Fruit fly (Drosophila melanogaster) whole organism, wandering third instar larva: ENCODE measurements around the gene RpS7.
A peak's percentile ranks its signal among the peaks of the same experiment; 100 is the strongest.

ENCODE experiments used
- Abd-B ChIP-seq: fragments of >200 bp; optimal IDR thresholded peaks from 2 replicates; lab custom pipeline; 2017; ENCODE audit warnings: missing biosample characterization, missing genetic modification characterization
- CG32264 ChIP-seq: fragments of 200-800 bp; sonication (Bioruptor generic); optimal IDR thresholded peaks from 2 replicates; lab custom pipeline; 2016; ENCODE audit warnings: missing biosample characterization, missing genetic modification characterization
- CG9705 ChIP-seq: fragments of 200-800 bp; sonication (Bioruptor generic); optimal IDR thresholded peaks from 2 replicates; lab custom pipeline; 2018; ENCODE audit warnings: missing biosample characterization, mild to moderate bottlenecking, missing genetic modification characterization
- CrebA ChIP-seq: fragments of 200-800 bp; sonication (Bioruptor generic); optimal IDR thresholded peaks from 2 replicates; lab custom pipeline; 2016; ENCODE audit warnings: missing biosample characterization, mild to moderate bottlenecking, missing genetic modification characterization, borderline replicate concordance
- Dfd ChIP-seq: fragments of >200 bp; optimal IDR thresholded peaks from 2 replicates; lab custom pipeline; 2017; ENCODE audit warnings: missing biosample characterization, missing genetic modification characterization
- Dif ChIP-seq: fragments of 200-275, 200-300 bp; sonication (Bioruptor generic); optimal IDR thresholded peaks from 2 replicates; lab custom pipeline; 2018; ENCODE audit warnings: missing biosample characterization, missing genetic modification characterization; ENCODE audit not compliant: partially characterized antibody
- GATAd ChIP-seq: sonication (Bioruptor generic); optimal IDR thresholded peaks from 2 replicates; lab custom pipeline; 2016; ENCODE audit warnings: missing biosample characterization, missing genetic modification characterization
- HLH106 ChIP-seq: fragments of 200-800 bp; optimal IDR thresholded peaks from 3 replicates; lab custom pipeline; 2019; ENCODE audit warnings: missing biosample characterization, mild to moderate bottlenecking, missing genetic modification characterization, moderate library complexity
- Hnf4 ChIP-seq: fragments of 200-800 bp; sonication (Bioruptor generic); optimal IDR thresholded peaks from 2 replicates; lab custom pipeline; 2016; ENCODE audit warnings: missing biosample characterization, mild to moderate bottlenecking, missing genetic modification characterization
- Hr78 ChIP-seq: fragments of >200 bp; optimal IDR thresholded peaks from 2 replicates; lab custom pipeline; 2017; ENCODE audit warnings: missing biosample characterization, missing genetic modification characterization
- Hr83 ChIP-seq: fragments of 200-300 bp; sonication (Bioruptor generic); optimal IDR thresholded peaks from 2 replicates; lab custom pipeline; 2016; ENCODE audit warnings: missing biosample characterization, mild to moderate bottlenecking, missing genetic modification characterization, moderate library complexity; ENCODE audit not compliant: poor library complexity, severe bottlenecking
- Jra ChIP-seq: sonication (Bioruptor generic); optimal IDR thresholded peaks from 2 replicates; lab custom pipeline; 2016; ENCODE audit warnings: missing biosample characterization, missing genetic modification characterization
- Mio ChIP-seq: sonication (Bioruptor generic); optimal IDR thresholded peaks from 2 replicates; lab custom pipeline; 2016; ENCODE audit warnings: missing biosample characterization, missing genetic modification characterization
- Myc ChIP-seq: fragments of >200 bp; optimal IDR thresholded peaks from 2 replicates; lab custom pipeline; 2017
- N ChIP-seq: fragments of >200 bp; optimal IDR thresholded peaks from 2 replicates; lab custom pipeline; 2018; ENCODE audit warnings: missing biosample characterization, missing external identifiers, missing genetic modification characterization
- OdsH ChIP-seq: fragments of 200-800 bp; sonication (Bioruptor generic); optimal IDR thresholded peaks from 2 replicates; lab custom pipeline; 2016; ENCODE audit warnings: missing biosample characterization, mild to moderate bottlenecking, missing genetic modification characterization
- Rel ChIP-seq, 2 experiments: fragments of 200-800 bp; sonication (Bioruptor generic) in 1 of 2; optimal IDR thresholded peaks; 2 replicates in 1 of 2; 3 replicates in 1 of 2; lab custom pipeline; 2016 to 2019; ENCODE audit warnings: mild to moderate bottlenecking in 2 of 2, missing biosample characterization in 2 of 2, missing genetic modification characterization in 2 of 2, moderate library complexity in 1 of 2
- Sp1 ChIP-seq: fragments of 200-800 bp; sonication (Bioruptor generic); optimal IDR thresholded peaks from 3 replicates; lab custom pipeline; 2019; ENCODE audit warnings: missing biosample characterization, mild to moderate bottlenecking, missing genetic modification characterization, moderate library complexity
- Vsx2 ChIP-seq: fragments of 200-300, 225-300 bp; sonication (Bioruptor generic); optimal IDR thresholded peaks from 2 replicates; lab custom pipeline; 2018; ENCODE audit warnings: missing biosample characterization, missing genetic modification characterization; ENCODE audit not compliant: partially characterized antibody
- br ChIP-seq: fragments of 200-800 bp; sonication (Bioruptor generic); optimal IDR thresholded peaks from 2 replicates; lab custom pipeline; 2016; ENCODE audit warnings: missing biosample characterization, missing genetic modification characterization
- brk ChIP-seq: fragments of 200-800 bp; sonication (Bioruptor generic); optimal IDR thresholded peaks from 2 replicates; lab custom pipeline; 2016; ENCODE audit warnings: missing biosample characterization, mild to moderate bottlenecking, missing genetic modification characterization
- dl ChIP-seq, 2 experiments: fragments of 175-275, 200-275 bp in 1 of 2; fragments of 200-275 bp in 1 of 2; sonication (Bioruptor generic); optimal IDR thresholded peaks; lab custom pipeline; 2018; ENCODE audit warnings: mild to moderate bottlenecking in 2 of 2, missing biosample characterization in 2 of 2, missing genetic modification characterization in 2 of 2, moderate library complexity in 2 of 2; ENCODE audit not compliant: partially characterized antibody in 2 of 2, insufficient read depth in 1 of 2
- dmrt93B ChIP-seq: fragments of 200-800 bp; sonication (Bioruptor generic); optimal IDR thresholded peaks from 2 replicates; lab custom pipeline; 2018; ENCODE audit warnings: missing biosample characterization, mild to moderate bottlenecking, missing genetic modification characterization
- dsf ChIP-seq: sonication (Bioruptor generic); optimal IDR thresholded peaks from 2 replicates; lab custom pipeline; 2016; ENCODE audit warnings: missing biosample characterization, missing genetic modification characterization, borderline replicate concordance
- ey ChIP-seq: fragments of 200-800 bp; sonication (Bioruptor generic); optimal IDR thresholded peaks from 2 replicates; lab custom pipeline; 2016; ENCODE audit warnings: missing biosample characterization, missing genetic modification characterization
- foxo ChIP-seq, 2 experiments: fragments of 200-800 bp; sonication (Bioruptor generic); optimal IDR thresholded peaks; 2 replicates in 1 of 2; 3 replicates in 1 of 2; lab custom pipeline; 2016 to 2017; ENCODE audit warnings: missing biosample characterization in 2 of 2, missing genetic modification characterization in 2 of 2
- fru ChIP-seq: fragments of 200-800 bp; sonication (Bioruptor generic); optimal IDR thresholded peaks from 3 replicates; lab custom pipeline; 2016; ENCODE audit warnings: missing biosample characterization, mild to moderate bottlenecking, missing genetic modification characterization
- h ChIP-seq: fragments of 200-800 bp; sonication (Bioruptor generic); optimal IDR thresholded peaks from 3 replicates; lab custom pipeline; 2016; ENCODE audit warnings: missing biosample characterization, mild to moderate bottlenecking, missing genetic modification characterization
- jim ChIP-seq: fragments of 175-275, 200-325 bp; sonication (Bioruptor generic); optimal IDR thresholded peaks from 2 replicates; lab custom pipeline; 2016; ENCODE audit warnings: missing biosample characterization, mild to moderate bottlenecking, missing genetic modification characterization
- lola ChIP-seq: fragments of >200 bp; optimal IDR thresholded peaks from 2 replicates; lab custom pipeline; 2017; ENCODE audit warnings: missing biosample characterization, missing genetic modification characterization
- pan ChIP-seq: fragments of >200 bp; optimal IDR thresholded peaks from 2 replicates; lab custom pipeline; 2017
- psq ChIP-seq: fragments of 200-800 bp; sonication (Bioruptor generic); optimal IDR thresholded peaks from 3 replicates; lab custom pipeline; 2017; ENCODE audit warnings: missing biosample characterization, mild to moderate bottlenecking, missing genetic modification characterization, moderate library complexity
- rgr ChIP-seq: fragments of 200-800 bp; sonication (Bioruptor generic); optimal IDR thresholded peaks from 3 replicates; lab custom pipeline; 2016; ENCODE audit warnings: missing biosample characterization, mild to moderate bottlenecking, missing genetic modification characterization
- sage ChIP-seq: fragments of 200-800 bp; sonication (Bioruptor generic); optimal IDR thresholded peaks from 2 replicates; lab custom pipeline; 2016; ENCODE audit warnings: missing biosample characterization, mild to moderate bottlenecking, missing genetic modification characterization
- sv ChIP-seq: fragments of 200-800 bp; sonication (Bioruptor generic); optimal IDR thresholded peaks from 3 replicates; lab custom pipeline; 2016; ENCODE audit warnings: missing biosample characterization, missing genetic modification characterization
- tai ChIP-seq: sonication (Bioruptor generic); optimal IDR thresholded peaks from 2 replicates; lab custom pipeline; 2016; ENCODE audit warnings: missing biosample characterization, missing genetic modification characterization
- usp ChIP-seq: fragments of >200 bp; optimal IDR thresholded peaks from 2 replicates; lab custom pipeline; 2017; ENCODE audit warnings: missing biosample characterization, missing genetic modification characterization
- woc ChIP-seq: sonication (Bioruptor generic); optimal IDR thresholded peaks from 2 replicates; lab custom pipeline; 2016; ENCODE audit warnings: missing biosample characterization, mild to moderate bottlenecking, missing genetic modification characterization

The RpS7 gene

dm6 chr3R:30208011-30208410, 809 bp downstream of the RpS7 start:
- TF ChIP-seq dmrt93B (GFP tag; lab: Kevin White, UChicago) = no peak

dm6 chr3R:30205946-30206345, 2.9 kb downstream of the RpS7 start:
- TF ChIP-seq sage (GFP tag; lab: Kevin White, UChicago) (peak; percentile 3), psq (no peak)

dm6 chr3R:30204004-30204603, 4.7 kb downstream of the RpS7 start:
- no peak for TF ChIP-seq Rel (GFP tag; optimal IDR thresholded peaks at IDR 0.05; lab: Kevin White, UChicago)
- TF ChIP-seq Rel (tag; optimal IDR thresholded peaks at IDR 0.05; lab: Kevin White, UChicago) = peak; percentile 51
- no peak for TF ChIP-seq pan (lab: Kevin White, UChicago)

- TF ChIP-seq sage (GFP tag; lab: Kevin White, UChicago) (no peak), Vsx2 (GFP tag; lab: Kevin White, UChicago) (no peak), pan (lab: Kevin White, UChicago) (no peak), Sp1 (GFP tag; lab: Kevin White, UChicago) (peak; percentile 23), Hr83 (no peak), foxo (GFP tag; optimal IDR thresholded peaks at IDR 0.05; lab: Kevin White, UChicago) (peak; percentile 5 to 74), br (GFP tag; lab: Kevin White, UChicago) (peak; percentile 61), GATAd (GFP tag; lab: Kevin White, UChicago) (no peak), ey (GFP tag; lab: Kevin White, UChicago) (peak; percentile 55), HLH106 (peak; percentile 56), N (GFP tag; lab: Kevin White, UChicago) (no peak), Hr78 (no peak), CrebA (no peak), jim (GFP tag; lab: Kevin White, UChicago) (no peak), dl (GFP tag; optimal IDR thresholded peaks at IDR 0.05; lab: Kevin White, UChicago; ENCODE audit: insufficient read depth in 1 of 2, partially characterized antibody in 2 of 2) (no peak), Jra (GFP tag; lab: Kevin White, UChicago) (no peak), CG32264 (GFP tag; lab: Kevin White, UChicago) (peak; percentile 23), Dif (GFP tag; lab: Kevin White, UChicago) (no peak), woc (peak; percentile 34), Abd-B (GFP tag; lab: Kevin White, UChicago) (no peak), rgr (GFP tag; lab: Kevin White, UChicago) (peak; percentile 36), Dfd (GFP tag; lab: Kevin White, UChicago) (no peak), tai (GFP tag; lab: Kevin White, UChicago) (no peak), sv (peak; percentile 86), fru (peak; percentile 90), Mio (GFP tag; lab: Kevin White, UChicago) (no peak), CG9705 (GFP tag; lab: Kevin White, UChicago) (no peak), Rel (GFP tag; optimal IDR thresholded peaks at IDR 0.05; lab: Kevin White, UChicago) (no peak), Rel (tag; optimal IDR thresholded peaks at IDR 0.05; lab: Kevin White, UChicago) (no peak), OdsH (peak; percentile 43), usp (GFP tag; lab: Kevin White, UChicago) (no peak), h (peak; percentile 75), dsf (GFP tag; lab: Kevin White, UChicago) (no peak), dmrt93B (GFP tag; lab: Kevin White, UChicago) (peak; percentile 40), Myc (no peak), lola (GFP tag; lab: Kevin White, UChicago) (no peak), psq (peak; percentile 43), brk (GFP tag; lab: Kevin White, UChicago) (no peak), Hnf4 (GFP tag; lab: Kevin White, UChicago) (no peak)
These were observed 5.5 kb downstream of the RpS7 start for dm6 chr3R:30203104-30203986.
